Worm (Caenorhabditis elegans) whole organism, L4 larva: ENCODE measurements around the gene M106.3.

Experiments used
- F10B5.3 ChIP-seq: sonication (generic microtip); optimal IDR thresholded peaks from 2 replicates; lab custom pipeline; 2016; ENCODE audit warnings: mild to moderate bottlenecking, missing genetic modification characterization, missing compliant biosample characterization
- Y105C5A.15 ChIP-seq: fragments of 200-800 bp; sonication (Bioruptor generic); IDR thresholded peaks from 2 replicates; pipeline ENCODE4 v1.3.6; 2022; ENCODE audit warnings: missing genetic modification characterization, missing compliant biosample characterization
- Y48G9A.11 ChIP-seq: fragments of 200-800 bp; sonication (Bioruptor generic); IDR thresholded peaks from 2 replicates; pipeline ENCODE4 v1.3.6; 2022; ENCODE audit warnings: missing genetic modification reagents, missing genetic modification characterization, missing compliant biosample characterization
- ZK337.2 ChIP-seq: fragments of 200-800 bp; sonication (Bioruptor generic); IDR thresholded peaks from 2 replicates; pipeline ENCODE4 v1.3.6; 2022; ENCODE audit warnings: missing genetic modification reagents, missing genetic modification characterization, missing compliant biosample characterization
- aha-1 ChIP-seq: fragments of 150-350 bp; peaks from one replicate; lab custom pipeline; 2014; ENCODE audit warnings: missing biosample characterization, missing genetic modification characterization
- aly-2 ChIP-seq: sonication (generic microtip); optimal IDR thresholded peaks from 2 replicates; lab custom pipeline; 2018; ENCODE audit warnings: missing biosample characterization, missing genetic modification characterization
- ama-1 ChIP-seq: fragments of 150-350 bp; optimal IDR thresholded peaks from 2 replicates; lab custom pipeline; 2014; ENCODE audit warnings: inconsistent platforms, mixed read lengths
- arid-1 ChIP-seq: fragments of 200-800 bp; sonication (Bioruptor generic); conservative IDR thresholded peaks from 2 replicates; pipeline ENCODE4 v1.3.6; 2022; ENCODE audit warnings: missing genetic modification reagents, missing genetic modification characterization, missing compliant biosample characterization
- attf-4 ChIP-seq: sonication (generic microtip); optimal IDR thresholded peaks from 3 replicates; lab custom pipeline; 2017; ENCODE audit warnings: missing biosample characterization, missing genetic modification characterization
- ceh-20 ChIP-seq: fragments of 200-800 bp; sonication (Bioruptor generic); IDR thresholded peaks from 2 replicates; pipeline ENCODE4 v1.3.6; 2022; ENCODE audit warnings: missing genetic modification reagents, missing genetic modification characterization, missing compliant biosample characterization
- ceh-32 ChIP-seq: sonication (generic microtip); optimal IDR thresholded peaks from 2 replicates; lab custom pipeline; 2016; ENCODE audit warnings: mild to moderate bottlenecking, missing genetic modification characterization, missing compliant biosample characterization; ENCODE audit not compliant: poor library complexity
- ctbp-1 ChIP-seq: fragments of 200-800 bp; sonication (Bioruptor generic); IDR thresholded peaks from 2 replicates; pipeline ENCODE4 v1.3.6; 2022; ENCODE audit warnings: missing genetic modification reagents, missing genetic modification characterization, missing compliant biosample characterization
- daf-16 ChIP-seq, 3 experiments: sonication (generic microtip); optimal IDR thresholded peaks; 2 replicates each; lab custom pipeline; 2016 to 2017; ENCODE audit warnings: missing genetic modification characterization in 3 of 3, missing genetic modification reagents in 3 of 3, mild to moderate bottlenecking in 2 of 3, missing compliant biosample characterization in 2 of 3, missing biosample characterization in 1 of 3, moderate library complexity in 1 of 3
- daf-19 ChIP-seq: fragments of 200-800 bp; sonication (Bioruptor generic); conservative IDR thresholded peaks from 2 replicates; pipeline ENCODE4 v1.3.6; 2022; ENCODE audit warnings: missing genetic modification characterization, missing compliant biosample characterization
- dmd-8 ChIP-seq: fragments of 200-800 bp; sonication (Bioruptor generic); IDR thresholded peaks from 2 replicates; pipeline ENCODE4 v1.3.6; 2022; ENCODE audit warnings: missing genetic modification characterization, missing compliant biosample characterization
- dpl-1 ChIP-seq: fragments of 150-350 bp; optimal IDR thresholded peaks from 2 replicates; lab custom pipeline; 2014; ENCODE audit warnings: missing biosample characterization, missing genetic modification reagents, missing genetic modification characterization
- dve-1 ChIP-seq: sonication (generic microtip); optimal IDR thresholded peaks from 2 replicates; lab custom pipeline; 2017; ENCODE audit warnings: antibody characterized with exemption, mild to moderate bottlenecking, missing genetic modification characterization, missing compliant biosample characterization; ENCODE audit not compliant: insufficient read depth
- egl-27 ChIP-seq: sonication (generic microtip); optimal IDR thresholded peaks from 3 replicates; lab custom pipeline; 2017; ENCODE audit warnings: missing biosample characterization, missing genetic modification reagents, missing genetic modification characterization
- hif-1 ChIP-seq, 2 experiments: sonication (generic microtip); optimal IDR thresholded peaks; 2 replicates each; lab custom pipeline; 2016 to 2017; ENCODE audit warnings: missing compliant biosample characterization in 2 of 2, missing genetic modification characterization in 2 of 2, missing genetic modification reagents in 2 of 2, missing genotype in 2 of 2, mild to moderate bottlenecking in 1 of 2
- hlh-30 ChIP-seq: sonication (generic microtip); optimal IDR thresholded peaks from 2 replicates; lab custom pipeline; 2017; ENCODE audit warnings: antibody characterized with exemption, mild to moderate bottlenecking, missing genetic modification characterization, missing compliant biosample characterization; ENCODE audit not compliant: insufficient read depth
- jun-1 ChIP-seq: fragments of 150-350 bp; optimal IDR thresholded peaks from 2 replicates; lab custom pipeline; 2014; ENCODE audit warnings: missing biosample characterization, missing genetic modification reagents, missing genetic modification characterization
- lin-1 ChIP-seq: fragments of 200-800 bp; sonication (Bioruptor generic); IDR thresholded peaks from 2 replicates; pipeline ENCODE4 v1.3.6; 2022; ENCODE audit warnings: missing genetic modification reagents, missing genetic modification characterization, missing compliant biosample characterization
- lin-13 ChIP-seq: fragments of 150-350 bp; optimal IDR thresholded peaks from 2 replicates; lab custom pipeline; 2014; ENCODE audit warnings: missing biosample characterization, missing genetic modification reagents, missing genetic modification characterization
- lin-15B ChIP-seq: fragments of 150-350 bp; sonication (generic microtip); optimal IDR thresholded peaks from 3 replicates; lab custom pipeline; 2014; ENCODE audit warnings: missing biosample characterization, missing genetic modification characterization
- lin-38 ChIP-seq: fragments of 200-800 bp; sonication (Bioruptor generic); IDR thresholded peaks from 2 replicates; pipeline ENCODE4 v1.3.6; 2022; ENCODE audit warnings: missing genetic modification reagents, missing genetic modification characterization, missing compliant biosample characterization
- madf-9 ChIP-seq: fragments of 200-800 bp; sonication (Bioruptor generic); conservative IDR thresholded peaks from 2 replicates; pipeline ENCODE4 v1.3.6; 2022; ENCODE audit warnings: missing genetic modification reagents, missing genetic modification characterization, missing compliant biosample characterization
- mep-1 ChIP-seq: fragments of 150-350 bp; sonication (generic microtip); optimal IDR thresholded peaks from 3 replicates; lab custom pipeline; 2014; ENCODE audit warnings: missing biosample characterization, missing genetic modification characterization
- mes-2 ChIP-seq: sonication (generic microtip); optimal IDR thresholded peaks from 2 replicates; lab custom pipeline; 2016; ENCODE audit warnings: missing genotype, mild to moderate bottlenecking, missing genetic modification characterization, missing compliant biosample characterization; ENCODE audit not compliant: poor library complexity, severe bottlenecking
- mxl-2 ChIP-seq: fragments of 200-800 bp; sonication (Bioruptor generic); conservative IDR thresholded peaks from 2 replicates; pipeline ENCODE4 v1.3.6; 2022; ENCODE audit warnings: missing genetic modification reagents, missing genetic modification characterization, missing compliant biosample characterization
- nhr-102 ChIP-seq: sonication (generic microtip); optimal IDR thresholded peaks from 2 replicates; lab custom pipeline; 2016; ENCODE audit warnings: mild to moderate bottlenecking, missing genetic modification characterization, moderate library complexity, missing compliant biosample characterization
- nhr-11 ChIP-seq: fragments of 150-350 bp; optimal IDR thresholded peaks from 2 replicates; lab custom pipeline; 2014; ENCODE audit warnings: missing biosample characterization, missing genetic modification characterization
- nhr-111 ChIP-seq: fragments of 200-800 bp; sonication (Bioruptor generic); optimal IDR thresholded peaks from 2 replicates; lab custom pipeline; 2018; ENCODE audit warnings: mild to moderate bottlenecking, missing genetic modification characterization, missing compliant biosample characterization
- nhr-237 ChIP-seq: sonication (generic microtip); optimal IDR thresholded peaks from 2 replicates; lab custom pipeline; 2017; ENCODE audit warnings: missing biosample characterization, missing genetic modification characterization
- nhr-42 ChIP-seq: fragments of 200-800 bp; sonication (Bioruptor generic); IDR thresholded peaks from 2 replicates; pipeline ENCODE4 v1.3.6; 2022; ENCODE audit warnings: missing genetic modification characterization, missing compliant biosample characterization
- nhr-6 ChIP-seq: fragments of 150-350 bp; optimal IDR thresholded peaks from 2 replicates; lab custom pipeline; 2014; ENCODE audit warnings: missing biosample characterization, missing genetic modification characterization
- pha-4 ChIP-seq, 2 experiments: fragments of 150-350 bp in 1 of 2; fragments of 200-800 bp in 1 of 2; sonication (Bioruptor generic) in 1 of 2; IDR thresholded peaks in 1 of 2; optimal IDR thresholded peaks in 1 of 2; 2 replicates each; pipeline versions ENCODE4 v1.3.6 to Lab custom; 2014 to 2022; ENCODE audit warnings: missing genetic modification characterization in 2 of 2, missing genetic modification reagents in 2 of 2, missing biosample characterization in 1 of 2, missing compliant biosample characterization in 1 of 2
- php-3 ChIP-seq: fragments of 200-800 bp; sonication (Bioruptor generic); IDR thresholded peaks from 2 replicates; pipeline ENCODE4 v1.3.6; 2022; ENCODE audit warnings: missing genetic modification reagents, missing genetic modification characterization, missing compliant biosample characterization
- pqm-1 ChIP-seq: sonication (generic microtip); optimal IDR thresholded peaks from 2 replicates; lab custom pipeline; 2017; ENCODE audit warnings: missing biosample characterization, missing genetic modification characterization
- rbr-2 ChIP-seq: sonication (generic microtip); optimal IDR thresholded peaks from 2 replicates; lab custom pipeline; 2016; ENCODE audit warnings: missing genotype, missing genetic modification characterization, missing compliant biosample characterization
- sdz-12 ChIP-seq: fragments of 200-800 bp; sonication (Bioruptor generic); optimal IDR thresholded peaks from 2 replicates; lab custom pipeline; 2018; ENCODE audit warnings: mild to moderate bottlenecking, missing genetic modification characterization, missing compliant biosample characterization
- skn-1 ChIP-seq: fragments of 150-350 bp; optimal IDR thresholded peaks from 2 replicates; lab custom pipeline; 2014; ENCODE audit warnings: missing biosample characterization, missing genetic modification characterization
- snpc-4 ChIP-seq: fragments of 150-350 bp; optimal IDR thresholded peaks from 2 replicates; lab custom pipeline; 2014; ENCODE audit warnings: missing biosample characterization, missing genetic modification characterization
- spr-3 ChIP-seq: fragments of 200-800 bp; sonication (Bioruptor generic); optimal IDR thresholded peaks from 2 replicates; lab custom pipeline; 2018; ENCODE audit warnings: mild to moderate bottlenecking, missing genetic modification characterization, missing compliant biosample characterization
- tag-97 ChIP-seq: fragments of 200-800 bp; sonication (Bioruptor generic); IDR thresholded peaks from 2 replicates; pipeline ENCODE4 v1.3.6; 2022; ENCODE audit warnings: missing genetic modification characterization, missing compliant biosample characterization
- unc-130 ChIP-seq: sonication (generic microtip); optimal IDR thresholded peaks from 2 replicates; lab custom pipeline; 2016; ENCODE audit warnings: missing genetic modification reagents, missing genetic modification characterization, missing compliant biosample characterization
- vab-7 ChIP-seq: fragments of 200-800 bp; sonication (Bioruptor generic); IDR thresholded peaks from 2 replicates; pipeline ENCODE4 v1.3.6; 2022; ENCODE audit warnings: missing genetic modification reagents, missing genetic modification characterization, missing compliant biosample characterization
- zfp-3 ChIP-seq: fragments of 200-800 bp; sonication (Bioruptor generic); conservative IDR thresholded peaks from 2 replicates; pipeline ENCODE4 v1.3.6; 2022; ENCODE audit warnings: missing genetic modification reagents, missing genetic modification characterization, missing compliant biosample characterization
- zip-2 ChIP-seq: fragments of 150-350 bp; optimal IDR thresholded peaks from 2 replicates; lab custom pipeline; 2014; ENCODE audit warnings: missing biosample characterization, missing genetic modification characterization
- ztf-7 ChIP-seq: fragments of 150-350 bp; optimal IDR thresholded peaks from 2 replicates; lab custom pipeline; 2014; ENCODE audit warnings: missing biosample characterization, missing genetic modification characterization

Gene M106.3

DNA sequence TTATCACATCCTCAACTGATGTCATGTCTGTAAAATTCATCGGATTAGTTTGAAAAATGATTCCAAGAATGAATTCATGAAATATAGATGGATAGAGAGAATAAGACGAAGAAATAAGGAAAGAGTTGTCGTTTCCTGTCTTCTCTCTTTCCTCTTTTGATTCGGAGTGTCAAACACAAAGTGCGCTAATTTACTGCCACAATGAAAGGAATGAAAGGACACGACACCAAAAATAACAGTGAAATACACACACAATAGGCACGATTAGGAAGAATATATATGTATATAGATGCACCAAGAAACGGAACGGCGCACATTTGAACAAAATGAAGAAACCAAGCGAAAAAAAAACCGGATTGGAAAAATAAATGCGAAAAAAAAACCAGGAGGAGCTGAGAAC lies 31.6 kb downstream of the M106.3 start, which contains the start of gene VM106R.1:
Gene VM106R.1, minus strand, starts transcription at position 101 of the 400 bp plus-strand sequence.
- no peak for TF ChIP-seq skn-1
- TF ChIP-seq, all 104 proteins: peak for 0

DNA sequence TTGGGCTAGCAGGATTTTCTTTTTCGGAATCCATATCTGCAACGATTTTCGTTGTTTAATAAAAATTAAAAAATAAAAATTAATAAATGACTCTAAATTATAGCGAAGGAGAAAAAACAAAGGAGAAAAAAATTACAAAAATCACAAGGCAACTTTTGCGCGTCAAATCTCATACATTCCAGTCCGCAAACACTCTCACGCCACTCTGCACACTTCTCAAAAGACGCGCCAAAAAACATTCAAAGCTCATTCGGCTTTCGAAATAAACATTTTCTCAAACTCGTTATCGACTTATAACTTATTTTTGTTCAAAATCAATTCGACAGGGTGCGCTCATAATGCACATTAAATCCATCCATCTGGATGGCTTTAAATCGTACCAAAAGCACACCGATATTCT lies 36.7 kb downstream of the M106.3 start, which contains the start of the genes R06F6.12 and mix-1:
Gene R06F6.12, minus strand, starts transcription at position 36 of the 400 bp plus-strand sequence.
Gene mix-1, plus strand, starts transcription at position 201 of the 400 bp plus-strand sequence.
- peak; percentile 52 for TF ChIP-seq mep-1
- TF ChIP-seq nhr-11 (tag; lab: Kevin White, UChicago), result no peak
- peak; percentile 41 for TF ChIP-seq rbr-2 (tag; lab: Kevin White, UChicago)
- no peak for TF ChIP-seq nhr-111 (GFP tag; lab: Kevin White, UChicago)
- TF ChIP-seq dve-1, result peak; percentile 40
- TF ChIP-seq dmd-8 (GFP tag; lab: Robert Waterston, UW), result no peak
- TF ChIP-seq ceh-32 (tag; lab: Kevin White, UChicago), result no peak
- no peak for TF ChIP-seq vab-7 (GFP tag; lab: Robert Waterston, UW)
- TF ChIP-seq lin-15B, result no peak
- peak; percentile 75 for TF ChIP-seq hlh-30 (tag; lab: Kevin White, UChicago)
- TF ChIP-seq arid-1 (GFP tag; lab: Robert Waterston, UW), result 0 out of 2 replicates have a peak, but pooled peaks have one; percentile 38
- TF ChIP-seq mxl-2 (GFP tag; lab: Robert Waterston, UW), result no peak
- TF ChIP-seq jun-1, result no peak
- TF ChIP-seq spr-3, result no peak
- no peak for TF ChIP-seq ztf-7 (tag; lab: Kevin White, UChicago)
- no peak for TF ChIP-seq ama-1
- peak; percentile 73 for TF ChIP-seq lin-38 (GFP tag; lab: Robert Waterston, UW)
- TF ChIP-seq ZK337.2 (GFP tag; lab: Robert Waterston, UW), result no peak
- no peak for TF ChIP-seq Y105C5A.15 (GFP tag; lab: Robert Waterston, UW)
- no peak for TF ChIP-seq php-3 (GFP tag; lab: Robert Waterston, UW)
- TF ChIP-seq madf-9 (GFP tag; lab: Robert Waterston, UW), result no peak
- peak in 1 of 2 experiments; percentile 6 for TF ChIP-seq hif-1 (tag; optimal IDR thresholded peaks at IDR 0.05; lab: Kevin White, UChicago)
- TF ChIP-seq nhr-237 (tag; lab: Kevin White, UChicago), result no peak
- TF ChIP-seq tag-97, result no peak
- TF ChIP-seq nhr-102 (tag; lab: Kevin White, UChicago), result no peak
- no peak for TF ChIP-seq egl-27 (tag; lab: Kevin White, UChicago)
- no peak for TF ChIP-seq ctbp-1 (GFP tag; lab: Robert Waterston, UW)
- TF ChIP-seq pqm-1 (tag; lab: Kevin White, UChicago), result no peak
- no peak for TF ChIP-seq F10B5.3 (tag; lab: Kevin White, UChicago)
- no peak for TF ChIP-seq daf-16 (GFP tag; optimal IDR thresholded peaks at IDR 0.05; lab: Kevin White, UChicago)
- TF ChIP-seq daf-16 (tag; optimal IDR thresholded peaks at IDR 0.05; lab: Kevin White, UChicago), result peak; percentile 47
- TF ChIP-seq lin-13 (GFP tag; lab: Kevin White, UChicago), result no peak
- no peak for TF ChIP-seq sdz-12 (GFP tag; lab: Kevin White, UChicago)
- no peak for TF ChIP-seq snpc-4 (tag; lab: Kevin White, UChicago)
- no peak for TF ChIP-seq attf-4 (tag; lab: Kevin White, UChicago)
- TF ChIP-seq nhr-42 (GFP tag; lab: Robert Waterston, UW), result no peak
- TF ChIP-seq zip-2 (tag; lab: Kevin White, UChicago), result no peak
- TF ChIP-seq daf-19 (GFP tag; lab: Robert Waterston, UW), result no peak
- TF ChIP-seq unc-130 (GFP tag; lab: Kevin White, UChicago), result peak; percentile 18
- TF ChIP-seq pha-4 (GFP tag; IDR thresholded peaks at IDR 0.05; lab: Robert Waterston, UW), result 0 out of 2 replicates have a peak, but pooled peaks have one; percentile 38
- TF ChIP-seq pha-4 (tag; optimal IDR thresholded peaks at IDR 0.05; lab: Kevin White, UChicago), result peak; percentile 46
- TF ChIP-seq mes-2 (tag; lab: Kevin White, UChicago), result peak; percentile 79
- TF ChIP-seq lin-1 (GFP tag; lab: Robert Waterston, UW), result no peak
- peak; percentile 63 for TF ChIP-seq aha-1 (tag; lab: Kevin White, UChicago)
- no peak for TF ChIP-seq Y48G9A.11 (GFP tag; lab: Robert Waterston, UW)
- TF ChIP-seq ceh-20 (GFP tag; lab: Robert Waterston, UW), result no peak
- no peak for TF ChIP-seq aly-2 (tag; lab: Kevin White, UChicago)
- no peak for TF ChIP-seq zfp-3 (GFP tag; lab: Robert Waterston, UW)
- peak; percentile 2 for TF ChIP-seq nhr-6 (tag; lab: Kevin White, UChicago)
- peak; percentile 88 for TF ChIP-seq dpl-1
